Worm (Caenorhabditis elegans) whole organism, mixed stage, embryonic: ENCODE data around the gene ZK593.3.
A peak's percentile ranks its signal among the peaks of the same experiment; 100 is the strongest.

Experiments
- M03D4.4 ChIP-seq: sonication (generic microtip); optimal IDR thresholded peaks from 2 replicates; lab custom pipeline; 2017; ENCODE audit warnings: mild to moderate bottlenecking, missing genetic modification characterization, missing compliant biosample characterization
- bed-3 ChIP-seq: fragments of 200-800 bp; sonication (Bioruptor generic); optimal IDR thresholded peaks from 3 replicates; lab custom pipeline; 2018; ENCODE audit warnings: mild to moderate bottlenecking, missing genetic modification characterization, moderate library complexity, missing compliant biosample characterization
- blmp-1 ChIP-seq: fragments of 150-350 bp; optimal IDR thresholded peaks from 2 replicates; lab custom pipeline; 2014; ENCODE audit warnings: missing biosample characterization, missing genetic modification characterization
- ceh-39 ChIP-seq: fragments of 150-350 bp; optimal IDR thresholded peaks from 2 replicates; lab custom pipeline; 2014; ENCODE audit warnings: missing biosample characterization, missing genetic modification characterization
- ceh-43 ChIP-seq: fragments of 200-800 bp; sonication (Bioruptor generic); optimal IDR thresholded peaks from 2 replicates; lab custom pipeline; 2018; ENCODE audit warnings: mild to moderate bottlenecking, missing genetic modification characterization, moderate library complexity, missing compliant biosample characterization
- ceh-83 ChIP-seq: fragments of 200-800 bp; sonication (Bioruptor generic); optimal IDR thresholded peaks from 2 replicates; lab custom pipeline; 2018; ENCODE audit warnings: mild to moderate bottlenecking, missing genetic modification characterization, missing compliant biosample characterization
- ces-1 ChIP-seq: fragments of 150-350 bp; optimal IDR thresholded peaks from 2 replicates; lab custom pipeline; 2014; ENCODE audit warnings: missing biosample characterization, missing genetic modification reagents, missing genetic modification characterization
- cnd-1 ChIP-seq: fragments of 200-800 bp; sonication (Bioruptor generic); optimal IDR thresholded peaks from 2 replicates; lab custom pipeline; 2018; ENCODE audit warnings: mild to moderate bottlenecking, missing genetic modification characterization, missing compliant biosample characterization
- drap-1 ChIP-seq: fragments of 200-800 bp; sonication (Bioruptor generic); optimal IDR thresholded peaks from 3 replicates; lab custom pipeline; 2018; ENCODE audit warnings: mild to moderate bottlenecking, missing genetic modification characterization, missing compliant biosample characterization
- elt-1 ChIP-seq: sonication (generic microtip); optimal IDR thresholded peaks from 2 replicates; lab custom pipeline; 2017; ENCODE audit warnings: missing genetic modification characterization, mild to moderate bottlenecking, missing compliant biosample characterization, antibody characterized with exemption, moderate library complexity, borderline replicate concordance; ENCODE audit not compliant: insufficient read depth
- elt-3 ChIP-seq: fragments of 150-350 bp; optimal IDR thresholded peaks from 2 replicates; lab custom pipeline; 2014; ENCODE audit warnings: missing biosample characterization, missing genetic modification characterization
- flh-1 ChIP-seq: fragments of 200-800 bp; sonication (Bioruptor generic); optimal IDR thresholded peaks from 2 replicates; lab custom pipeline; 2018; ENCODE audit warnings: mild to moderate bottlenecking, missing genetic modification characterization, moderate library complexity, missing compliant biosample characterization
- ham-2 ChIP-seq: fragments of 200-800 bp; sonication (Bioruptor generic); optimal IDR thresholded peaks from 2 replicates; lab custom pipeline; 2018; ENCODE audit warnings: mild to moderate bottlenecking, missing genetic modification characterization, missing compliant biosample characterization
- hlh-1 ChIP-seq: fragments of 150-350 bp; optimal IDR thresholded peaks from 2 replicates; lab custom pipeline; 2014; ENCODE audit warnings: missing biosample characterization, missing genetic modification reagents, missing genetic modification characterization
- lin-13 ChIP-seq: fragments of 150-350 bp; optimal IDR thresholded peaks from 2 replicates; lab custom pipeline; 2014; ENCODE audit warnings: missing biosample characterization, missing genetic modification characterization
- lin-32 ChIP-seq: fragments of 200-800 bp; sonication (Bioruptor generic); optimal IDR thresholded peaks from 2 replicates; lab custom pipeline; 2018; ENCODE audit warnings: mild to moderate bottlenecking, missing genetic modification characterization, missing compliant biosample characterization
- lsy-2 ChIP-seq: fragments of 150-350 bp; optimal IDR thresholded peaks from 2 replicates; lab custom pipeline; 2014; ENCODE audit warnings: missing biosample characterization, missing genetic modification characterization
- mab-5 ChIP-seq: fragments of 150-350 bp; optimal IDR thresholded peaks from 2 replicates; lab custom pipeline; 2014; ENCODE audit warnings: missing biosample characterization, missing genetic modification characterization
- mep-1 ChIP-seq: fragments of 150-350 bp; optimal IDR thresholded peaks from 2 replicates; lab custom pipeline; 2017; ENCODE audit warnings: missing biosample characterization, missing genetic modification reagents, missing genetic modification characterization, inconsistent platforms
- mls-2 ChIP-seq: sonication (generic microtip); optimal IDR thresholded peaks from 2 replicates; lab custom pipeline; 2016; ENCODE audit warnings: mild to moderate bottlenecking, missing genetic modification characterization, moderate library complexity, missing compliant biosample characterization
- nhr-12 ChIP-seq: fragments of 150-350 bp; optimal IDR thresholded peaks from 2 replicates; lab custom pipeline; 2014; ENCODE audit warnings: missing biosample characterization, missing genetic modification characterization
- nhr-2 ChIP-seq: fragments of 150-350 bp; optimal IDR thresholded peaks from 2 replicates; lab custom pipeline; 2014; ENCODE audit warnings: missing biosample characterization, missing genetic modification characterization
- nhr-237 ChIP-seq: fragments of 150-350 bp; optimal IDR thresholded peaks from 2 replicates; lab custom pipeline; 2014; ENCODE audit warnings: missing biosample characterization, missing genetic modification characterization
- nhr-28 ChIP-seq: fragments of 150-350 bp; optimal IDR thresholded peaks from 2 replicates; lab custom pipeline; 2014; ENCODE audit warnings: missing biosample characterization, missing genetic modification characterization
- nhr-76 ChIP-seq: sonication (generic microtip); optimal IDR thresholded peaks from 2 replicates; lab custom pipeline; 2017; ENCODE audit warnings: missing biosample characterization, missing genetic modification characterization
- pha-4 ChIP-seq: fragments of 150-350 bp; optimal IDR thresholded peaks from 2 replicates; lab custom pipeline; 2018; ENCODE audit warnings: missing biosample characterization, missing genetic modification reagents, missing genetic modification characterization
- sem-2 ChIP-seq: fragments of 200-800 bp; sonication (Bioruptor generic); optimal IDR thresholded peaks from 2 replicates; lab custom pipeline; 2018; ENCODE audit warnings: mild to moderate bottlenecking, missing genetic modification characterization, missing compliant biosample characterization
- snpc-4 ChIP-seq: fragments of 150-350 bp; optimal IDR thresholded peaks from 2 replicates; lab custom pipeline; 2014; ENCODE audit warnings: missing biosample characterization, missing genetic modification characterization
- sptf-1 ChIP-seq: sonication (generic microtip); optimal IDR thresholded peaks from 2 replicates; lab custom pipeline; 2017; ENCODE audit warnings: mild to moderate bottlenecking, missing genetic modification characterization, moderate library complexity, missing compliant biosample characterization
- tbx-8 ChIP-seq: fragments of 200-800 bp; sonication (Bioruptor generic); optimal IDR thresholded peaks from 2 replicates; lab custom pipeline; 2018; ENCODE audit warnings: mild to moderate bottlenecking, missing genetic modification characterization, moderate library complexity, missing compliant biosample characterization
- unc-120 ChIP-seq: sonication (generic microtip); optimal IDR thresholded peaks from 2 replicates; lab custom pipeline; 2017; ENCODE audit warnings: missing genetic modification characterization, missing compliant biosample characterization; ENCODE audit not compliant: poor library complexity, severe bottlenecking
- unc-39 ChIP-seq: fragments of 150-350 bp; optimal IDR thresholded peaks from 2 replicates; lab custom pipeline; 2014; ENCODE audit warnings: missing biosample characterization, missing genetic modification characterization
- unc-62 ChIP-seq: fragments of 150-350 bp; optimal IDR thresholded peaks from 2 replicates; lab custom pipeline; 2014; ENCODE audit warnings: missing biosample characterization, missing genetic modification reagents, missing genetic modification characterization
- zip-8 ChIP-seq: fragments of 150-350 bp; optimal IDR thresholded peaks from 2 replicates; lab custom pipeline; 2014; ENCODE audit warnings: missing biosample characterization, missing genetic modification characterization
- ztf-11 ChIP-seq: fragments of 150-350 bp; optimal IDR thresholded peaks from 2 replicates; lab custom pipeline; 2014; ENCODE audit warnings: missing biosample characterization, missing genetic modification characterization

ZK593.3 gene

ce11 chrIV:10916134-10916533 lies 646 bp downstream of the ZK593.3 start:
- TF ChIP-seq ceh-39 (tag; lab: Kevin White, UChicago): no peak
- TF ChIP-seq lin-13: no peak
- no peak for TF ChIP-seq tbx-8
- no peak for TF ChIP-seq nhr-28 (tag; lab: Kevin White, UChicago)
- no peak for TF ChIP-seq snpc-4 (tag; lab: Kevin White, UChicago)
- no peak for TF ChIP-seq flh-1 (GFP tag; lab: Kevin White, UChicago)
- TF ChIP-seq unc-62 (GFP tag; lab: Kevin White, UChicago): no peak
- TF ChIP-seq nhr-237: no peak
- no peak for TF ChIP-seq lsy-2 (tag; lab: Kevin White, UChicago)
- no peak for TF ChIP-seq ces-1 (GFP tag; lab: Kevin White, UChicago)
- TF ChIP-seq sptf-1 (tag; lab: Kevin White, UChicago): no peak
- no peak for TF ChIP-seq nhr-76 (tag; lab: Kevin White, UChicago)
- TF ChIP-seq elt-3 (tag; lab: Kevin White, UChicago): no peak
- no peak for TF ChIP-seq bed-3 (GFP tag; lab: Kevin White, UChicago)
- TF ChIP-seq ham-2 (GFP tag; lab: Kevin White, UChicago): no peak
- TF ChIP-seq ceh-43 (GFP tag; lab: Kevin White, UChicago): no peak
- TF ChIP-seq unc-120: no peak
- TF ChIP-seq elt-1 (tag; lab: Kevin White, UChicago): no peak
- TF ChIP-seq sem-2 (GFP tag; lab: Kevin White, UChicago): no peak
- no peak for TF ChIP-seq mab-5 (tag; lab: Kevin White, UChicago)

- TF ChIP-seq ces-1 (GFP tag; lab: Kevin White, UChicago) (peak; percentile 79), nhr-237 (peak; percentile 20), nhr-2 (tag; lab: Kevin White, UChicago) (no peak), mab-5 (tag; lab: Kevin White, UChicago) (no peak), ceh-39 (tag; lab: Kevin White, UChicago) (peak; percentile 32), elt-1 (tag; lab: Kevin White, UChicago) (peak; percentile 27), sem-2 (GFP tag; lab: Kevin White, UChicago) (no peak), unc-39 (tag; lab: Kevin White, UChicago) (no peak), flh-1 (GFP tag; lab: Kevin White, UChicago) (no peak), ham-2 (GFP tag; lab: Kevin White, UChicago) (no peak), unc-62 (GFP tag; lab: Kevin White, UChicago) (peak; percentile 14), ceh-43 (GFP tag; lab: Kevin White, UChicago) (no peak), mls-2 (tag; lab: Kevin White, UChicago) (peak; percentile 48), ztf-11 (no peak), unc-120 (peak; percentile 13), lsy-2 (tag; lab: Kevin White, UChicago) (peak; percentile 21), M03D4.4 (tag; lab: Kevin White, UChicago) (peak; percentile 30), lin-13 (no peak), pha-4 (peak; percentile 39), nhr-12 (tag; lab: Kevin White, UChicago) (no peak), mep-1 (peak; percentile 40), nhr-76 (tag; lab: Kevin White, UChicago) (no peak), sptf-1 (tag; lab: Kevin White, UChicago) (no peak), drap-1 (GFP tag; lab: Kevin White, UChicago) (no peak), ceh-83 (no peak), tbx-8 (no peak), elt-3 (tag; lab: Kevin White, UChicago) (no peak), lin-32 (GFP tag; lab: Kevin White, UChicago) (no peak), hlh-1 (tag; lab: Kevin White, UChicago) (peak; percentile 45), snpc-4 (tag; lab: Kevin White, UChicago) (no peak), zip-8 (tag; lab: Kevin White, UChicago) (no peak), cnd-1 (no peak), blmp-1 (tag; lab: Kevin White, UChicago) (no peak), bed-3 (GFP tag; lab: Kevin White, UChicago) (no peak), nhr-28 (tag; lab: Kevin White, UChicago) (no peak)
These were observed 3.5 kb downstream of the ZK593.3 start for ce11 chrIV:10918877-10919560.

ce11 chrIV:10919770-10920169 lies 4.3 kb downstream of the ZK593.3 start, which contains the start of gene rbr-2:
Gene rbr-2 (plus strand): TSS chrIV:10920070.
- TF ChIP-seq pha-4 (no peak), nhr-12 (tag; lab: Kevin White, UChicago) (no peak), mab-5 (tag; lab: Kevin White, UChicago) (no peak), hlh-1 (tag; lab: Kevin White, UChicago) (no peak), tbx-8 (no peak), nhr-237 (no peak), drap-1 (GFP tag; lab: Kevin White, UChicago) (no peak), snpc-4 (tag; lab: Kevin White, UChicago) (no peak), blmp-1 (tag; lab: Kevin White, UChicago) (no peak), M03D4.4 (tag; lab: Kevin White, UChicago) (no peak), ztf-11 (no peak), bed-3 (GFP tag; lab: Kevin White, UChicago) (no peak), ceh-43 (GFP tag; lab: Kevin White, UChicago) (no peak), flh-1 (GFP tag; lab: Kevin White, UChicago) (no peak), unc-120 (no peak), ceh-39 (tag; lab: Kevin White, UChicago) (no peak), lin-13 (no peak), mep-1 (no peak)
- TF ChIP-seq, all 35 proteins: peak for 0
